Worm (Caenorhabditis elegans) whole organism, L2 larva: ENCODE data around the gene ifas-1.

Experiments used
- R02D3.7 ChIP-seq: fragments of 150-350 bp; optimal IDR thresholded peaks from 2 replicates; lab custom pipeline; 2014; ENCODE audit warnings: missing biosample characterization, missing genetic modification characterization
- aly-2 ChIP-seq: fragments of 150-350 bp; optimal IDR thresholded peaks from 2 replicates; lab custom pipeline; 2014; ENCODE audit warnings: missing biosample characterization, missing genetic modification characterization
- ceh-16 ChIP-seq: fragments of 150-350 bp; optimal IDR thresholded peaks from 2 replicates; lab custom pipeline; 2014; ENCODE audit warnings: missing biosample characterization, missing genetic modification characterization
- gmeb-1 ChIP-seq: fragments of 150-350 bp; optimal IDR thresholded peaks from 2 replicates; lab custom pipeline; 2014; ENCODE audit warnings: missing biosample characterization, missing genetic modification characterization
- lin-11 ChIP-seq: fragments of 150-350 bp; sonication (generic microtip); optimal IDR thresholded peaks from 2 replicates; lab custom pipeline; 2014; ENCODE audit warnings: missing biosample characterization, missing genetic modification characterization, inconsistent platforms, mixed read lengths
- lin-13 ChIP-seq: fragments of 150-350 bp; optimal IDR thresholded peaks from 2 replicates; lab custom pipeline; 2014; ENCODE audit warnings: missing biosample characterization, missing genetic modification reagents, missing genetic modification characterization
- nhr-6 ChIP-seq: fragments of 150-350 bp; optimal IDR thresholded peaks from 2 replicates; lab custom pipeline; 2014; ENCODE audit warnings: missing biosample characterization, missing genetic modification characterization
- peb-1 ChIP-seq: fragments of 150-350 bp; optimal IDR thresholded peaks from 2 replicates; lab custom pipeline; 2014; ENCODE audit warnings: missing biosample characterization, missing genetic modification characterization
- skn-1 ChIP-seq: sonication (generic microtip); optimal IDR thresholded peaks from 2 replicates; lab custom pipeline; 2017; ENCODE audit warnings: missing biosample characterization, missing genetic modification characterization
- snpc-4 ChIP-seq: fragments of 150-350 bp; optimal IDR thresholded peaks from 2 replicates; lab custom pipeline; 2014; ENCODE audit warnings: missing biosample characterization, missing genetic modification characterization
- unc-39 ChIP-seq: fragments of 150-350 bp; optimal IDR thresholded peaks from 2 replicates; lab custom pipeline; 2014; ENCODE audit warnings: missing biosample characterization, missing genetic modification characterization
- unc-62 ChIP-seq: fragments of 150-350 bp; optimal IDR thresholded peaks from 2 replicates; lab custom pipeline; 2014; ENCODE audit warnings: missing biosample characterization, missing genetic modification reagents, missing genetic modification characterization

ce11 chrII:3714595-3714994 lies 26.1 kb upstream of the ifas-1 start, which contains the start of gene srh-100:
- TF ChIP-seq R02D3.7 (tag; lab: Kevin White, UChicago) (no peak), skn-1 (tag; lab: Kevin White, UChicago) (no peak), unc-39 (tag; lab: Kevin White, UChicago) (no peak), nhr-6 (tag; lab: Kevin White, UChicago) (no peak), unc-62 (GFP tag; lab: Kevin White, UChicago) (no peak), peb-1 (tag; lab: Kevin White, UChicago) (no peak), lin-11 (no peak), aly-2 (tag; lab: Kevin White, UChicago) (no peak), lin-13 (GFP tag; lab: Kevin White, UChicago) (no peak), ceh-16 (no peak), gmeb-1 (tag; lab: Kevin White, UChicago) (no peak), snpc-4 (tag; lab: Kevin White, UChicago) (no peak)
